Fruit fly (Drosophila melanogaster): Measurements from ENCODE around the gene CG42340.
"Not testable (repeated sequence)": the region's sequence is repeated elsewhere in the genome, so short reads cannot be mapped to it uniquely, and the experiment has no call there.

Gene CG42340

DNA sequence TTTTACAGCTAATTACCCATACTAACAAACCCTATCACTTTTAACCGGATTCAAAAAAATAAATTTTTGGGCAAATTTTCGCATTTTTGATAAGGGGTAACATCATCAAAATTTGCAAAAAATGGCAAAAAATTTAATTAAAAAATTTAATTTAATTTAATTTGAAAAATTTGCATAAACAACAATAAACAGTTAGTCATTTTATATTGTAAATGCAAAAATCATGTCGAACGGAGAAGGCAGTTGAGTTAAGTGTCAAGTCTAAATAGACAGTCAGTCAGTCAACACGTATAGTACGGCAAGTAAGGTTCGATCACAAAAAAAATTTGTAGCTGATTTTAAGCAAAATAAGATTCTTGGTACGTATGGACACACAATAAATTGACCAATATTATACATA, 140.2 kb downstream of the CG42340 start, which contains the start of gene CG33664:
CG33664 (plus strand) TSS at position 301 of the 400 bp plus-strand sequence.
- not testable (repeated sequence) for TF ChIP-seq bab1, Clk, Mnt (GFP tag; optimal IDR thresholded peaks at IDR 0.05)

DNA sequence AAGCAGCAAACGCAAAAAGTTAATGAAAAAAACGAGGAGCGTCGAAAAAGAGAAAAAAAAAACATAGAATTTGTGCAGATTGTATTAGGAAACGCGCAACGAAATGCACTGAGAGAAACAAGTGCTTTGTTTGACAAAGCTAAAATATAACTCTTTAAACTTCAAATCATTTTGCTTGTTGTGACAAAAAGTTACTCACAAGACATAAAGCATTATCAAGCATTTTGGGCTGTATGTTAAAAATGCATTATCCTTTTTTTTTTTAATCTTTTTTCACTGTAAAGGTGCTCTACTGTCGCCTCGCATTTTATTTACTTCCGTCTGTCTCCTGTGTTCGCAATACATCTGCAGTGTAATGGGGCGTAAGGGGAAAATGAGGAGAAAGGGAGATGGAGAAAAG, 147.4 kb downstream of the CG42340 start:
- TF ChIP-seq CG7045 (GFP tag; optimal IDR thresholded peaks at IDR 0.05) = no peak
- no peak for TF ChIP-seq tj (GFP tag; optimal IDR thresholded peaks at IDR 0.05)

DNA sequence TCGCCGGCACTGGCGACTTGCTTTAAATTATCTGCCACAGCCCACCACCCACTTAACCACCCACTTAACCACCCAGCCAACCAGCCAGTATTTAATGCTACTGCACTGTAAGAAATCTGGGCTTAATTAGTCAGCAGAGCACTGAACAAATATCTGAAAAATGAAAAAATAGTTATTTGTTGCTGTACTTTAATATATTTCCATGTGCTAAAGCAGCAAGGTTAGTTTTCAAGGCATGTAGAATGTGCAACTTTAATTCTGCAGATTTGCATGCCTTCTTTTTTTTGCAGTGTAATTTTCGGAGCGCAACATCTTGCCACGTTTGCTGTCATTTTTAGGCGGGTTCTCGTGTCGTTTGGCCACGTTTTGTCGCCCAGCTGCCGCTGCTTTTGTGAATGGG, 148.5 kb downstream of the CG42340 start:
- TF ChIP-seq CG1620 (GFP tag; optimal IDR thresholded peaks at IDR 0.05) = no peak
- no peak for TF ChIP-seq kay (GFP tag; ENCODE audit: borderline replicate concordance)
- no peak for TF ChIP-seq pad (GFP tag; optimal IDR thresholded peaks at IDR 0.05)
- TF ChIP-seq CG7101 (tag; optimal IDR thresholded peaks at IDR 0.05) = no peak
- TF ChIP-seq CG7045 (GFP tag; optimal IDR thresholded peaks at IDR 0.05) = no peak
- TF ChIP-seq cnc (optimal IDR thresholded peaks at IDR 0.05) = no peak
- no peak for TF ChIP-seq cic (GFP tag; optimal IDR thresholded peaks at IDR 0.05)
- no peak for TF ChIP-seq CG33017 (tag; optimal IDR thresholded peaks at IDR 0.05)

All from whole organism, adult.